Worm (Caenorhabditis elegans): ENCODE data around the gene chil-22.

The chil-22 gene

DNA sequence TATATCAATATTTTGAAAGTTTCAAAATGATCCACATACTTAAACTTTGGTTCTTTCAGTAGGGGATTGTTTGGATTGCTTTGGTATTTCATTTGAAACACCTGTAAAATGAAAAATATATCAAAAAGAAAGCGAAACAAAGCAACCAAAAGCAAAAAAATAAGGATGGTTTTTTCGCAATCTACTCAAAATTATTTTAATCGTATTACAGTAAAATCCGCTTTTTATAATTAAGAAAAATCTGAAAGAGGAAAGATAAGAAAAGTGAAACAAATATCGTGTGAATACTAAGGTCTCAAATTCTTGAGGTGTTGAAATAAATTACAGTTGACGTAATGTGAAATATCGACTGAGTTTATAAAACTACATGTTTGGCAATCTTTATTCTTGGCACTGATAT is at the start of gene chil-22:
chil-22 (minus strand) TSS at position 101 of the 400 bp plus-strand sequence.
- TF ChIP-seq klf-2 (GFP tag; conservative IDR thresholded peaks at IDR 0.05) = no peak
- no peak for TF ChIP-seq ztf-29 (GFP tag; IDR thresholded peaks at IDR 0.05)
- no peak for TF ChIP-seq ztf-23 (GFP tag; IDR thresholded peaks at IDR 0.05)
- no peak for TF ChIP-seq cog-1 (tag; optimal IDR thresholded peaks at IDR 0.05)
- TF ChIP-seq tab-1 (GFP tag; IDR thresholded peaks at IDR 0.05) = no peak
- no peak for TF ChIP-seq ref-1 (GFP tag; conservative IDR thresholded peaks at IDR 0.05)
- TF ChIP-seq flt-1 (GFP tag; IDR thresholded peaks at IDR 0.05) = no peak
- TF ChIP-seq med-1 (GFP tag; optimal IDR thresholded peaks at IDR 0.05; ENCODE audit: insufficient read depth) = no peak

DNA sequence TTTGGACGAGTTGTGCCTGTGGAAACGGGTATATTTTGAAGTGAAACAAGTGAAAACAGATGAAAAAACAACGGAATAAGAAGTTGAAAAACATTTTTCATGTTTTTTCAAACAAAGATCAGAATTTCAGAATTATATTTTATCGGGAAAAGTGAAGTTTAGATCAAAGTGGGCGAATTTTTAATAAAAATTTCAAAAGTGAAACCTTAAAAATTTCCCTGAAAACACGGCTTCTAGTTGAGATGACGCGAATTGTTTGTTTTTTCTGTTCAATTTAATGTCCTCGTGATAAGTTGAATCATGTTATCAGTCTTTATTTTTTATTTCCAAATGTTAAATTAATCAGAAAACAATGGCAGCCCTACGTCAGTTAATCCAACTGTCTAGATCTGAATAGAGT is 41.2 kb upstream of the chil-22 start, which contains the start of gene gcy-3:
gcy-3 (minus strand) TSS at position 101 of the 400 bp plus-strand sequence.
- no peak for TF ChIP-seq T22C8.4 (GFP tag; IDR thresholded peaks at IDR 0.05)
- no peak for TF ChIP-seq med-1 (GFP tag; optimal IDR thresholded peaks at IDR 0.05; ENCODE audit: insufficient read depth)
- TF ChIP-seq cog-1 (tag; optimal IDR thresholded peaks at IDR 0.05) = no peak
- no peak for TF ChIP-seq klf-2 (GFP tag; conservative IDR thresholded peaks at IDR 0.05)
- TF ChIP-seq ztf-23 (GFP tag; IDR thresholded peaks at IDR 0.05) = no peak
- TF ChIP-seq ref-1 (GFP tag; conservative IDR thresholded peaks at IDR 0.05) = no peak

DNA sequence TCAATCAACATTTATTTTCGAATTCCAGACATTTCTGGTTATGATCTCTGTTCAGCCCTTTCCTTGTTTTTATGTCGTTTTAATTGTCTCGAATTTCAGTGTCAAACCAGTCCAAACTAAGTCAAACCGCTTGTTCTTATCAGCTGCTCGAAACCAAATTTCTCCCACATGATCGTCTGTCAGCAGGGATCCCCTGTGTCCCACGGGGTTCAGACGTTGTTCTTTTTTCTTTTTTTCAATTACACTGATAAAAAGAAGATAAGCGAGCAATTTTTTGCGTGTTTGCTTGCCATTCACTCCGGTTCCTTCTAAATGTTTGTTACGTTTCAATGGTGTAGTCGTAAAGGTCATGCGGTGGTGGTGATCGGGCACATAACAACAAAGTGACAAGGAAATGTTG is 36.0 kb upstream of the chil-22 start:
- no peak for TF ChIP-seq ztf-23 (GFP tag; IDR thresholded peaks at IDR 0.05)
- no peak for TF ChIP-seq T22C8.4 (GFP tag; IDR thresholded peaks at IDR 0.05)
- TF ChIP-seq med-1 (GFP tag; optimal IDR thresholded peaks at IDR 0.05; ENCODE audit: insufficient read depth) = no peak
- no peak for TF ChIP-seq ztf-29 (GFP tag; IDR thresholded peaks at IDR 0.05)
- TF ChIP-seq cog-1 (tag; optimal IDR thresholded peaks at IDR 0.05) = no peak
- no peak for TF ChIP-seq flt-1 (GFP tag; IDR thresholded peaks at IDR 0.05)
- no peak for TF ChIP-seq klf-2 (GFP tag; conservative IDR thresholded peaks at IDR 0.05)
- TF ChIP-seq ref-1 (GFP tag; conservative IDR thresholded peaks at IDR 0.05) = no peak
- no peak for TF ChIP-seq tab-1 (GFP tag; IDR thresholded peaks at IDR 0.05)

DNA sequence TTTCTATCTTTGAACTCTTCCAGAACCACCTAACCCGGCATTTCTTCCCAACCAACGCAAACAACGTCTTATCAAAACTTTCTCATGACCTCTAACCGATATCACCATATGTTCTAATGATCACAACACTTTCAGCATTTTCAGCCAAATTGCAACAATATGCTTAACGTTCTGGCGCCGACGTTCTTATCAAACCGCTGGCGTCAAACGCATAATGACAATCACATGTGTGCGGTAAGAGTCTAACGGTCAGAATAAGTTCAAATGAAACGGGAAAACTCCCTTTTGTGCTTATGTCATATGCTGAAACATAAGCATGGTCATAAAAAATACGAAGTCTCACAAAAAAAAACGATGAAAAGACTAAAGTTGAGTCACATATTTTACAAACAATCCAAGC is 34.9 kb upstream of the chil-22 start:
- TF ChIP-seq med-1 (GFP tag; optimal IDR thresholded peaks at IDR 0.05; ENCODE audit: insufficient read depth) (no peak), tab-1 (GFP tag; IDR thresholded peaks at IDR 0.05) (no peak), ref-1 (GFP tag; conservative IDR thresholded peaks at IDR 0.05) (no peak), T22C8.4 (GFP tag; IDR thresholded peaks at IDR 0.05) (no peak)

DNA sequence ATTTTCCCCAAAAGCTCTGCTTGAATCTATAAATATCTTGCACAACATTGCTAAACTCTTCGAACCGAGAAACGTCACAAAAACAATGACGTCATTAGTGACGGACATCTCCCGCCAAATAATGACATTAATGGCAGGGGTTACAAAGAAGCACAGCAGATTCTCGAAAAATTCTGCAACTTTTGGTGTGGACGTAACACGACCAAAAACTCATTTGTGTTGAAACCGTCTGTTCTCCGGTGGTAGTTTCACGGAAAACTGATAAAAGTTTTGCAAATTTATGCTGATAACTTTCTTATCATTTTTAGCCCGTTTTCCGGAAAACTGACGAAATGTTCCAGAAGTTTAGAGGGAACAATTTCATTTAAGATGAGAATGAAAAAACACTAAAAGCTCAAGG is 32.6 kb upstream of the chil-22 start:
- no peak for TF ChIP-seq tab-1 (GFP tag; IDR thresholded peaks at IDR 0.05)
- TF ChIP-seq ztf-23 (GFP tag; IDR thresholded peaks at IDR 0.05) = no peak
- TF ChIP-seq med-1 (GFP tag; optimal IDR thresholded peaks at IDR 0.05; ENCODE audit: insufficient read depth) = no peak
- TF ChIP-seq cog-1 (tag; optimal IDR thresholded peaks at IDR 0.05) = no peak
- TF ChIP-seq klf-2 (GFP tag; conservative IDR thresholded peaks at IDR 0.05) = no peak
- TF ChIP-seq T22C8.4 (GFP tag; IDR thresholded peaks at IDR 0.05) = no peak
- no peak for TF ChIP-seq flt-1 (GFP tag; IDR thresholded peaks at IDR 0.05)
- no peak for TF ChIP-seq ztf-29 (GFP tag; IDR thresholded peaks at IDR 0.05)
- TF ChIP-seq ref-1 (GFP tag; conservative IDR thresholded peaks at IDR 0.05) = no peak

DNA sequence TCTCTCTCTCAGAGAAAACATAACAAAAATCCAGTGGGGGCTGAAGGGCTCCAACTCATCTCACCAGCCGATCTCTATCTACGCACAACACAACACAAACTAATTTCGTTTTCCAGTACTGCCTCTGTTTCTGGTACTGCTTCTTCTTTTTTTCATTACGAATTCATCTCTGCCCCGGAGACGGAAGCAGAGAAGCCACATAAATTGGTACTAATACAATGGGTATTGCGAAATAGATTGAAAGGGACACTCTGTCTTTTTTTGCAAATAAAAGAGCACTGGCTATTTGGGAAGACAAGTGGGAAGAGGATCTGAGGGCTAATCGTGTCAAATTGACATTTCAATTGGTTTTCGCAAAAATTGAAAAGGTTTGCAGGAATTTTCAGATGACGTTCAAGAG is 31.3 kb upstream of the chil-22 start:
- TF ChIP-seq flt-1 (GFP tag; IDR thresholded peaks at IDR 0.05) = no peak
- no peak for TF ChIP-seq tab-1 (GFP tag; IDR thresholded peaks at IDR 0.05)
- no peak for TF ChIP-seq ztf-29 (GFP tag; IDR thresholded peaks at IDR 0.05)
- TF ChIP-seq cog-1 (tag; optimal IDR thresholded peaks at IDR 0.05) = no peak
- no peak for TF ChIP-seq ztf-23 (GFP tag; IDR thresholded peaks at IDR 0.05)
- no peak for TF ChIP-seq med-1 (GFP tag; optimal IDR thresholded peaks at IDR 0.05; ENCODE audit: insufficient read depth)
- TF ChIP-seq klf-2 (GFP tag; conservative IDR thresholded peaks at IDR 0.05) = no peak
- TF ChIP-seq T22C8.4 (GFP tag; IDR thresholded peaks at IDR 0.05) = no peak
- TF ChIP-seq ref-1 (GFP tag; conservative IDR thresholded peaks at IDR 0.05) = no peak

DNA sequence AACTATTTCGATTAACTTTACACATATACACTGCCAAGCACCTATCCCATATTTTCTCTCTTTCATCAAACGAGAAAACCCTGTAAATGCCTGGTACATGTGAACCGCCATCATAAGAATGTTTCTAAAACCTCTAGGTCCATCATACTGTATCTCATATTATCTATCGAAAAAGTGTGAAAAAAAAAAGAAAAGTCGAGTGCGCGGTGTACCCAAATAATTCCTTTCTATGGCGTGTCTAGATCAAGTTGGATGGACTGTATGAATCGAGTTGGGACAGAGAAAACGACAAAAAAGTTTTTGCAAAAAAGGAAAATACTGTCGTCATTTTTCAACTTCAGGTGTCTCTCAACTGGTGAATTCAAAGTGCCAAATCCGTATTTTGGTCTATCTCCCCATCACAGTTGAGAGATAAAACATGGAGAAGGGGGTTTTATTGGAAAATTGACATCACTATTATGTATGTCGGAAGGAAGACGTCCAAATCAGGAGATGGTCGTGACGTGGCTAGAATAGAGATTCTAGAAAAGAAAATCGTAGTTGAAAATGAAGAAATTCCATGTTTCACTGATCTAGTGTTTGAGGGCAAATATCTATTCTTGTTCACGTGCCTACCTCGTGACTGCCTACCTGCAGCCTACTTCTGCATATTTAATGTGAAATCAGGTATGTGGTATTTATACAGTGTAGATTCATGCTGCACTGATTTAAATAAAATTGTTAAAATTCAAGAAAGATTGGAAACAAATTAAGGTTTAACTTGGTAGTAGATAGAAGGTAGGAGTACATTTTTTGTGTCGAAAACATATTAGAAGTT is 27.5 kb upstream of the chil-22 start:
- TF ChIP-seq klf-2 (GFP tag; conservative IDR thresholded peaks at IDR 0.05) (no peak), cog-1 (tag; optimal IDR thresholded peaks at IDR 0.05) (no peak), tab-1 (GFP tag; IDR thresholded peaks at IDR 0.05) (no peak), T22C8.4 (GFP tag; IDR thresholded peaks at IDR 0.05) (no peak), ztf-23 (GFP tag; IDR thresholded peaks at IDR 0.05) (no peak), ref-1 (GFP tag; conservative IDR thresholded peaks at IDR 0.05) (no peak), ztf-29 (GFP tag; IDR thresholded peaks at IDR 0.05) (no peak), flt-1 (GFP tag; IDR thresholded peaks at IDR 0.05) (no peak), med-1 (GFP tag; optimal IDR thresholded peaks at IDR 0.05; ENCODE audit: insufficient read depth) (no peak)

DNA sequence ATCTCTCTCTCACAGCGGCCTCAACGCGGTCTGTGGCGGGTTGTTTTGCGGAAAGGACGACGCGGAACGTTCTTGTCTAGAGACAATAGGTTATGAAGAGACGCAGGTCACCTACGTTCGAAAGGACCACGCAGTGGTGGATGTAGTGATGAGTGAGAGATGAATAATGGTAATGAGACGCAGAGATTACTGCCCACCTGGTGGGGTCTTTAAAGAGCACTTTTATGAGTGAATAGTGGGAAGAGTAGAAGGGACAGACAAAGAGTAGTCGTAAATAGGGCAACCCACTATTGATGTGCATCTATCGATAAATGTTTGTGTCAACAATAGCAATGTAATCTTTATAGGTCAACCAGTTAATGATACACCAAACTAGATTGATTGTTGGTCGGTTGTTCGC is 25.1 kb upstream of the chil-22 start:
- TF ChIP-seq T22C8.4 (GFP tag; IDR thresholded peaks at IDR 0.05) (no peak), flt-1 (GFP tag; IDR thresholded peaks at IDR 0.05) (peak; percentile 42; the same call in 1 of the 2 replicates), cog-1 (tag; optimal IDR thresholded peaks at IDR 0.05) (peak; percentile 67), tab-1 (GFP tag; IDR thresholded peaks at IDR 0.05) (0 out of 2 replicates have a peak, but pooled peaks have one; percentile 34)

DNA sequence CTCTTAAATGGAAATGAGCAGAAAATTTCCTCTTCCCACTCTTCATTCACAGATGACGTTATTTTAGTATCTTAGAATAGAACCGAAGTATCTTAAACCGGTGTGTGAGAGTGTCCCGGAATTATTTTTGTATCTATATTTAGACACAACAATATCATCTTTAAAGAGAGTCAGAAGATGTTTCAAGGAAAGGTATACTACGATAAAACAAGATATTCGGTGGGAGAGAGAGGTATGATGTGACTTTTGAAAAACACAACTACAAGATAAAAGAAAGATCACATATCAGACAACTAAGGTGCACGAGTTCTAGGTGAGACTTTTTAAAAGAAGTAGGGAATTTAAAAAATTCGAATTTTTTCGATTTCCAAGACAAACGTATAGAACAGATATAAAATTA is 24.6 kb upstream of the chil-22 start:
- TF ChIP-seq ztf-29 (GFP tag; IDR thresholded peaks at IDR 0.05) (no peak), med-1 (GFP tag; optimal IDR thresholded peaks at IDR 0.05; ENCODE audit: insufficient read depth) (no peak), ztf-23 (GFP tag; IDR thresholded peaks at IDR 0.05) (no peak), tab-1 (GFP tag; IDR thresholded peaks at IDR 0.05) (no peak)

DNA sequence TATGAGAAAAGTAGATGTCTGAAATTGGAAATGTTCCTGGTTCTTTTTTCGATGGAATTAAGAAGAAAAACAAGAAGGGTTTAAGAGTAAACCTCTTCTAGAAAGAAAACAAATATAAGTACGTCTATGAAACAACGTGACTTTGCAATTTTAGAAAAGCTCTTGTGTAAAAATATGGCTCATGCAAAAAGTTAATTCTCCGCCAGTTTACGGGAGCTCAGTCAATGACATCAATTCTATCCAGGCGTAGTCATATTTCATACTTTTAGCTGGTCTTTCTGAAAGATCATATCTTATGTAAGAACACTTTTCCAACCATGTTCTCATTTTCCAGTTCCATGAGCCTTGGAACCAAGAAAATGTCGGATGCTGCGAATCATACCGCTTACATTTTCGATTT is 23.9 kb upstream of the chil-22 start:
- TF ChIP-seq ref-1 (GFP tag; conservative IDR thresholded peaks at IDR 0.05) (no peak), flt-1 (GFP tag; IDR thresholded peaks at IDR 0.05) (no peak), ztf-29 (GFP tag; IDR thresholded peaks at IDR 0.05) (no peak), ztf-23 (GFP tag; IDR thresholded peaks at IDR 0.05) (no peak), cog-1 (tag; optimal IDR thresholded peaks at IDR 0.05) (no peak), T22C8.4 (GFP tag; IDR thresholded peaks at IDR 0.05) (no peak), klf-2 (GFP tag; conservative IDR thresholded peaks at IDR 0.05) (no peak), tab-1 (GFP tag; IDR thresholded peaks at IDR 0.05) (no peak), med-1 (GFP tag; optimal IDR thresholded peaks at IDR 0.05; ENCODE audit: insufficient read depth) (no peak)
